Fruit fly (Drosophila melanogaster): ENCODE measurements around the gene CG10013.
A peak's percentile ranks its signal among the peaks of the same experiment; 100 is the strongest.

Gene CG10013

dm6 chr3R:12369135-12369792 lies 45.9 kb downstream of the CG10013 start, which contains the start of gene GstD1 (continued):
- 0 out of 2 replicates have a peak, but pooled peaks have one; percentile 38 for TF ChIP-seq sna (GFP tag; IDR thresholded peaks at IDR 0.05; ENCODE audit: partially characterized antibody)
- TF ChIP-seq CTCF (GFP tag; optimal IDR thresholded peaks at IDR 0.05) = no peak
- TF ChIP-seq vnd (GFP tag; IDR thresholded peaks at IDR 0.05; ENCODE audit: partially characterized antibody) = no peak
- peak; percentile 58 for TF ChIP-seq CG3281 (GFP tag; optimal IDR thresholded peaks at IDR 0.05)
- TF ChIP-seq jing (GFP tag; optimal IDR thresholded peaks at IDR 0.05) = no peak
- TF ChIP-seq Tbp (GFP tag; optimal IDR thresholded peaks at IDR 0.05) = no peak
- peak; percentile 50 for TF ChIP-seq NC2α (GFP tag; optimal IDR thresholded peaks at IDR 0.05)
- no peak for TF ChIP-seq CG10431 (GFP tag; optimal IDR thresholded peaks at IDR 0.05)
- TF ChIP-seq caup (GFP tag; optimal IDR thresholded peaks at IDR 0.05; ENCODE audit: severe bottlenecking) = peak; percentile 28
- TF ChIP-seq CG12391 (tag; optimal IDR thresholded peaks at IDR 0.05) = peak; percentile 28
- TF ChIP-seq bigmax (GFP tag; optimal IDR thresholded peaks at IDR 0.05) = no peak
- TF ChIP-seq vfl (GFP tag; optimal IDR thresholded peaks at IDR 0.05) = no peak
- no peak for TF ChIP-seq CG10959 (GFP tag; IDR thresholded peaks at IDR 0.05)
- TF ChIP-seq CG17802 (tag; optimal IDR thresholded peaks at IDR 0.05) = no peak
- TF ChIP-seq Scr (GFP tag; IDR thresholded peaks at IDR 0.05; ENCODE audit: partially characterized antibody) = peak; percentile 40
- TF ChIP-seq Dp (GFP tag; optimal IDR thresholded peaks at IDR 0.05) = no peak
- peak; percentile 21 for TF ChIP-seq CG13624 (GFP tag; optimal IDR thresholded peaks at IDR 0.05)
- TF ChIP-seq CkIIα-i1 (GFP tag; IDR thresholded peaks at IDR 0.05) = no peak
- TF ChIP-seq zen (tag; optimal IDR thresholded peaks at IDR 0.05) = no peak
- TF ChIP-seq luna (GFP tag; optimal IDR thresholded peaks at IDR 0.05) = peak; percentile 26
- TF ChIP-seq Lpt (GFP tag; optimal IDR thresholded peaks at IDR 0.05) = no peak
- TF ChIP-seq CG6791 (GFP tag; IDR thresholded peaks at IDR 0.05; ENCODE audit: partially characterized antibody) = 0 out of 3 replicates have a peak, but pooled peaks have one; percentile 27
- TF ChIP-seq Kr (GFP tag; optimal IDR thresholded peaks at IDR 0.05) = no peak
- no peak for TF ChIP-seq CG6689 (GFP tag; IDR thresholded peaks at IDR 0.05)
- peak; percentile 69; the same call in 2 of the 3 replicates for TF ChIP-seq Dbx (GFP tag; IDR thresholded peaks at IDR 0.05)
- no peak for TF ChIP-seq gce (GFP tag; IDR thresholded peaks at IDR 0.05)
- no peak for TF ChIP-seq Bteb2 (GFP tag; optimal IDR thresholded peaks at IDR 0.05)
- no peak for TF ChIP-seq CG2202 (tag; optimal IDR thresholded peaks at IDR 0.05)
- no peak for TF ChIP-seq p53 (GFP tag; optimal IDR thresholded peaks at IDR 0.05)
- 0 out of 3 replicates have a peak, but pooled peaks have one; percentile 10 for TF ChIP-seq CG11695 (GFP tag; IDR thresholded peaks at IDR 0.05)
- no peak for TF ChIP-seq pan (optimal IDR thresholded peaks at IDR 0.05)
- peak in 1 of 2 experiments; percentile 36 for TF ChIP-seq pan (GFP tag; optimal IDR thresholded peaks at IDR 0.05 in 1 of 2, IDR thresholded peaks at IDR 0.05 in 1 of 2)
- TF ChIP-seq CHES-1-like (GFP tag; optimal IDR thresholded peaks at IDR 0.05) = peak; percentile 49
- no peak for TF ChIP-seq CG8089 (GFP tag; optimal IDR thresholded peaks at IDR 0.05)
- TF ChIP-seq CG7839 (tag; optimal IDR thresholded peaks at IDR 0.05) = peak; percentile 55
- no peak for TF ChIP-seq CG17612 (GFP tag; IDR thresholded peaks at IDR 0.05)
- TF ChIP-seq CG11560 (tag; IDR thresholded peaks at IDR 0.05) = no peak
- TF ChIP-seq bsh (GFP tag; optimal IDR thresholded peaks at IDR 0.05) = peak in 1 of 2 experiments; percentile 68
- no peak for TF ChIP-seq br (optimal IDR thresholded peaks at IDR 0.05)
- TF ChIP-seq C15 (GFP tag; IDR thresholded peaks at IDR 0.05) = no peak
- TF ChIP-seq pzg (GFP tag; optimal IDR thresholded peaks at IDR 0.05) = no peak
- TF ChIP-seq tin (GFP tag; optimal IDR thresholded peaks at IDR 0.05) = peak; percentile 20
- no peak for TF ChIP-seq Oaz (GFP tag; IDR thresholded peaks at IDR 0.05)
- TF ChIP-seq phol (tag; optimal IDR thresholded peaks at IDR 0.05) = peak; percentile 28
- no peak for TF ChIP-seq CG16863 (GFP tag; optimal IDR thresholded peaks at IDR 0.05)
- TF ChIP-seq CG17328 (GFP tag; IDR thresholded peaks at IDR 0.05) = no peak
- TF ChIP-seq CG31224 (GFP tag; IDR thresholded peaks at IDR 0.05) = peak; percentile 17; the same call in 1 of the 2 replicates
- TF ChIP-seq CG30020 (tag; optimal IDR thresholded peaks at IDR 0.05) = no peak
- TF ChIP-seq fd64A (GFP tag; optimal IDR thresholded peaks at IDR 0.05) = no peak
- TF ChIP-seq CG13894 (tag; optimal IDR thresholded peaks at IDR 0.05) = peak; percentile 70
- TF ChIP-seq Dad (GFP tag; optimal IDR thresholded peaks at IDR 0.05) = no peak
